Worm (Caenorhabditis elegans): ENCODE results near the gene Y34B4A.2.

The Y34B4A.2 gene

DNA sequence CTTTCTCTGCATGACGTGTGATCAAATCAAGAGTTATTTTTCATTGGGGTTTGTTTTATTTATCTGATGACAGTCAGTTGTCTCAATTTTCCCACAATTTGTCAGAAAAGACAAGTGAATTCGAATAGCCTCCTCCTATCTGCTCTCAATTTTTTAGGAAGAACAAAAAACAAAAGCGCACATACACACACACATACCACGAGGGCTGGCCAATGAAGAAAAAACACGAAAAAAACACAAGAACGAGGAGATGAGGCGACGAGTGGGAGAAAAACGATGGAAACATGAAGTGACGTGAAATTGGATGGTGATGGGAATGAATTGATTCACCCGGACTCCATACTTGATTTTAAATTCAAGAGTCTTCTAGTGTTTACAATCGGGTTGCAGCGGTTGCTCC is 14.6 kb downstream of the Y34B4A.2 start:
- TF ChIP-seq lag-1 (GFP tag; IDR thresholded peaks at IDR 0.05) (no peak), K11D2.4 (GFP tag; IDR thresholded peaks at IDR 0.05) (no peak), attf-5 (GFP tag; optimal IDR thresholded peaks at IDR 0.05) (no peak), ztf-25 (GFP tag; IDR thresholded peaks at IDR 0.05) (no peak), madf-10 (tag; optimal IDR thresholded peaks at IDR 0.05) (no peak)

DNA sequence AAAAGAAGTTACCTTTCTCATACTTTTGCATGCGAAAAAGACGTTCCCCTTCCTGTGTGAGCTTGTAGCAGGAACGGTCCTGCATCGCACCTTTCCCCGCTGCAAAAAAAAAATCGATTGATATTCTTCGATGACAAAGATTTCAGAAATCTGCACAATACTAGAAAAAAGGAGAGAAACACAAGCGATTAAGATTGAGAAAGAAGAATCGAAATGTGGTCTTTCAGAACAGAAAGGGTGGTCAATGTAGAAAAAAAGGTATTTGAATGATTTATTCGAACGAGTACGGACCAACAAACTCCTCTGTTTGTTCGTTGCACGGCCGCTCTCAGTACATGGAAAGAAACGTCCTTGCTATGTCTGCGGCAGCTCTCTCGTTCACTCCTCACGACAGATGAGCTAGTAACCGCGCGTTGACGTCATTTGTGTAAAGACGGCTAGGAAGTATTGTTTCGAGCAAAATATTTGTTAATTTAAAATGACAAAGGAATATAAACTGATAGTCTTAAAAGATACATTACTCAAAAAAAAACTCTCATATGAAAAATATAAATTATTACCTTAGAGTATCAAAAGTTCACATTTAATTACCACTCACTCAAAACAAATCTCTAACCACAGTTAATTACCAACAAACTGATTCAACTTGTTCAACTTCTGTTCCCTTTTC is 18.8 kb downstream of the Y34B4A.2 start, which contains the start of gene ift-81:
ift-81 (plus strand) TSS at position 620 of the 670 bp plus-strand sequence.
- TF ChIP-seq zfh-2 (GFP tag; conservative IDR thresholded peaks at IDR 0.05) (no peak), ceh-79 (tag; optimal IDR thresholded peaks at IDR 0.05) (no peak), lsl-1 (GFP tag; optimal IDR thresholded peaks at IDR 0.05) (no peak), K12H6.12 (tag; optimal IDR thresholded peaks at IDR 0.05) (peak; percentile 10), lin-40 (tag; optimal IDR thresholded peaks at IDR 0.05) (peak; percentile 32), chd-7 (tag; optimal IDR thresholded peaks at IDR 0.05) (no peak), unc-62 (GFP tag; optimal IDR thresholded peaks at IDR 0.05) (no peak), tbx-9 (tag; optimal IDR thresholded peaks at IDR 0.05; ENCODE audit: borderline replicate concordance) (no peak), F37B4.10 (GFP tag; IDR thresholded peaks at IDR 0.05) (no peak), Y53F4B.3 (GFP tag; IDR thresholded peaks at IDR 0.05) (no peak), T26A5.8 (tag; optimal IDR thresholded peaks at IDR 0.05) (no peak), ztf-18 (tag; optimal IDR thresholded peaks at IDR 0.05) (peak; percentile 82), sdz-38 (tag; optimal IDR thresholded peaks at IDR 0.05) (no peak), madf-10 (tag; optimal IDR thresholded peaks at IDR 0.05) (no peak), attf-3 (GFP tag; conservative IDR thresholded peaks at IDR 0.05) (no peak)

DNA sequence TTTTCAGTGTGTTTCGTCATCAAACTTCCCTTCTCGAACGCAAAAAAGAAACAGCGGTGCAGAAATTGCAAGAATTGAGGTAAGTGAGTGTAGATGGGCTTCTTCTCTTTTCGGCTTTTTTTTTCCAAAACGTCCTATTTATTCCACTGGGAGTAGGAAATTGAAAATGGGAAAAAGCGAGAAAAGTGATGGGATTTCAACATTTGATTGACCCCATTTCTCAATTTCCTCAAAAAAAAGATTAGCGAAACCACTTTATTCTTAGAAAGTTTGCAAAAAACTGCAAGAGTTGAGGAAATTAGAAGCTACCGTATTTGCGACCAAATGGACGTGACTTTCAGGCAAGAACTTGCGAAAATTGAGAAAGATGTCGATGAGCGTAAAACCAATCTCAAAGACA is 24.2 kb downstream of the Y34B4A.2 start, which contains the start of gene ags-3:
ags-3 (minus strand) TSS at position 101 of the 400 bp plus-strand sequence.
- TF ChIP-seq ZK185.1 (tag; optimal IDR thresholded peaks at IDR 0.05; ENCODE audit: poor library complexity, severe bottlenecking) (no peak), aptf-3 (GFP tag; IDR thresholded peaks at IDR 0.05) (no peak), cebp-1 (GFP tag; IDR thresholded peaks at IDR 0.05) (no peak), cebp-1 (tag; optimal IDR thresholded peaks at IDR 0.05) (no peak), tbx-9 (tag; optimal IDR thresholded peaks at IDR 0.05; ENCODE audit: borderline replicate concordance) (no peak), egrh-3 (GFP tag; IDR thresholded peaks at IDR 0.05) (no peak)

DNA sequence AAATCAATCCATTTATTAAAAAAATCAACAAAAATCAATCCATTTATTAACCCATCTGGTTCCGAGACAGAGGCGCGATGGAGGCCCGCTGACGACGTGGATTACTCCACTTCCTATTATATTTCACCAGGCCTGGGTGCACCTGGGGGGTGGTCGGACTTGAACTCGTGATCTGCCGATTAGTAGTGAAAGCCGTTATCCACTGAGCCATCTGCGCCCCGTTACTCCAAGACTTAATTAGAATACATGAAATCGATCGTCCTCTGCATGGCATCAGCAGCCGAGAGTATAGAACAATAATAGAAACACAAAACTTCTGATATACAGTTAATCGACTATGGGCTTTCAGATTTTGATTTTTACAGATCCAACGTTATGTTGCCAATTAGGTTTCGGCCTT is 30.3 kb downstream of the Y34B4A.2 start:
- TF ChIP-seq ztf-22 (GFP tag; optimal IDR thresholded peaks at IDR 0.05) (no peak), mxl-1 (tag; optimal IDR thresholded peaks at IDR 0.05) (no peak), ets-4 (GFP tag; optimal IDR thresholded peaks at IDR 0.05) (no peak), C17E4.6 (GFP tag; IDR thresholded peaks at IDR 0.05) (no peak), hrde-1 (tag; optimal IDR thresholded peaks at IDR 0.05; ENCODE audit: borderline replicate concordance) (no peak), D2030.7 (GFP tag; IDR thresholded peaks at IDR 0.05) (0 out of 2 replicates have a peak, but pooled peaks have one; percentile 33), tbp1 (GFP tag; optimal IDR thresholded peaks at IDR 0.05) (peak; percentile 67), die-1 (tag; optimal IDR thresholded peaks at IDR 0.05) (no peak), rpc-1 (optimal IDR thresholded peaks at IDR 0.05) (peak; percentile 47), rpc-1 (tag; optimal IDR thresholded peaks at IDR 0.05) (peak; percentile 73), B0261.1 (tag; optimal IDR thresholded peaks at IDR 0.05) (peak; percentile 31), nhr-90 (tag; optimal IDR thresholded peaks at IDR 0.05) (no peak), attf-5 (GFP tag; optimal IDR thresholded peaks at IDR 0.05) (no peak), bed-2 (GFP tag; IDR thresholded peaks at IDR 0.05) (no peak)
